Worm (Caenorhabditis elegans) whole organism, mixed stage, embryonic: ENCODE data around the gene clec-204.

Experiments used
- M03D4.4 ChIP-seq: sonication (generic microtip); optimal IDR thresholded peaks from 2 replicates; lab custom pipeline; 2017; ENCODE audit warnings: mild to moderate bottlenecking, missing genetic modification characterization, missing compliant biosample characterization
- bed-3 ChIP-seq: fragments of 200-800 bp; sonication (Bioruptor generic); optimal IDR thresholded peaks from 3 replicates; lab custom pipeline; 2018; ENCODE audit warnings: mild to moderate bottlenecking, missing genetic modification characterization, moderate library complexity, missing compliant biosample characterization
- ceh-39 ChIP-seq: fragments of 150-350 bp; optimal IDR thresholded peaks from 2 replicates; lab custom pipeline; 2014; ENCODE audit warnings: missing biosample characterization, missing genetic modification characterization
- ceh-43 ChIP-seq: fragments of 200-800 bp; sonication (Bioruptor generic); optimal IDR thresholded peaks from 2 replicates; lab custom pipeline; 2018; ENCODE audit warnings: mild to moderate bottlenecking, missing genetic modification characterization, moderate library complexity, missing compliant biosample characterization
- ceh-83 ChIP-seq: fragments of 200-800 bp; sonication (Bioruptor generic); optimal IDR thresholded peaks from 2 replicates; lab custom pipeline; 2018; ENCODE audit warnings: mild to moderate bottlenecking, missing genetic modification characterization, missing compliant biosample characterization
- ces-1 ChIP-seq: fragments of 150-350 bp; optimal IDR thresholded peaks from 2 replicates; lab custom pipeline; 2014; ENCODE audit warnings: missing biosample characterization, missing genetic modification reagents, missing genetic modification characterization
- cnd-1 ChIP-seq: fragments of 200-800 bp; sonication (Bioruptor generic); optimal IDR thresholded peaks from 2 replicates; lab custom pipeline; 2018; ENCODE audit warnings: mild to moderate bottlenecking, missing genetic modification characterization, missing compliant biosample characterization
- drap-1 ChIP-seq: fragments of 200-800 bp; sonication (Bioruptor generic); optimal IDR thresholded peaks from 3 replicates; lab custom pipeline; 2018; ENCODE audit warnings: mild to moderate bottlenecking, missing genetic modification characterization, missing compliant biosample characterization
- elt-1 ChIP-seq: sonication (generic microtip); optimal IDR thresholded peaks from 2 replicates; lab custom pipeline; 2017; ENCODE audit warnings: missing genetic modification characterization, mild to moderate bottlenecking, missing compliant biosample characterization, antibody characterized with exemption, moderate library complexity, borderline replicate concordance; ENCODE audit not compliant: insufficient read depth
- elt-3 ChIP-seq: fragments of 150-350 bp; optimal IDR thresholded peaks from 2 replicates; lab custom pipeline; 2014; ENCODE audit warnings: missing biosample characterization, missing genetic modification characterization
- flh-1 ChIP-seq: fragments of 200-800 bp; sonication (Bioruptor generic); optimal IDR thresholded peaks from 2 replicates; lab custom pipeline; 2018; ENCODE audit warnings: mild to moderate bottlenecking, missing genetic modification characterization, moderate library complexity, missing compliant biosample characterization
- ham-2 ChIP-seq: fragments of 200-800 bp; sonication (Bioruptor generic); optimal IDR thresholded peaks from 2 replicates; lab custom pipeline; 2018; ENCODE audit warnings: mild to moderate bottlenecking, missing genetic modification characterization, missing compliant biosample characterization
- hlh-1 ChIP-seq: fragments of 150-350 bp; optimal IDR thresholded peaks from 2 replicates; lab custom pipeline; 2014; ENCODE audit warnings: missing biosample characterization, missing genetic modification reagents, missing genetic modification characterization
- lin-13 ChIP-seq: fragments of 150-350 bp; optimal IDR thresholded peaks from 2 replicates; lab custom pipeline; 2014; ENCODE audit warnings: missing biosample characterization, missing genetic modification characterization
- lin-32 ChIP-seq: fragments of 200-800 bp; sonication (Bioruptor generic); optimal IDR thresholded peaks from 2 replicates; lab custom pipeline; 2018; ENCODE audit warnings: mild to moderate bottlenecking, missing genetic modification characterization, missing compliant biosample characterization
- lsy-2 ChIP-seq: fragments of 150-350 bp; optimal IDR thresholded peaks from 2 replicates; lab custom pipeline; 2014; ENCODE audit warnings: missing biosample characterization, missing genetic modification characterization
- mab-5 ChIP-seq: fragments of 150-350 bp; optimal IDR thresholded peaks from 2 replicates; lab custom pipeline; 2014; ENCODE audit warnings: missing biosample characterization, missing genetic modification characterization
- mep-1 ChIP-seq: fragments of 150-350 bp; optimal IDR thresholded peaks from 2 replicates; lab custom pipeline; 2017; ENCODE audit warnings: missing biosample characterization, missing genetic modification reagents, missing genetic modification characterization, inconsistent platforms
- mls-2 ChIP-seq: sonication (generic microtip); optimal IDR thresholded peaks from 2 replicates; lab custom pipeline; 2016; ENCODE audit warnings: mild to moderate bottlenecking, missing genetic modification characterization, moderate library complexity, missing compliant biosample characterization
- nhr-12 ChIP-seq: fragments of 150-350 bp; optimal IDR thresholded peaks from 2 replicates; lab custom pipeline; 2014; ENCODE audit warnings: missing biosample characterization, missing genetic modification characterization
- nhr-2 ChIP-seq: fragments of 150-350 bp; optimal IDR thresholded peaks from 2 replicates; lab custom pipeline; 2014; ENCODE audit warnings: missing biosample characterization, missing genetic modification characterization
- nhr-28 ChIP-seq: fragments of 150-350 bp; optimal IDR thresholded peaks from 2 replicates; lab custom pipeline; 2014; ENCODE audit warnings: missing biosample characterization, missing genetic modification characterization
- nhr-76 ChIP-seq: sonication (generic microtip); optimal IDR thresholded peaks from 2 replicates; lab custom pipeline; 2017; ENCODE audit warnings: missing biosample characterization, missing genetic modification characterization
- pha-4 ChIP-seq: fragments of 150-350 bp; optimal IDR thresholded peaks from 2 replicates; lab custom pipeline; 2018; ENCODE audit warnings: missing biosample characterization, missing genetic modification reagents, missing genetic modification characterization
- sem-2 ChIP-seq: fragments of 200-800 bp; sonication (Bioruptor generic); optimal IDR thresholded peaks from 2 replicates; lab custom pipeline; 2018; ENCODE audit warnings: mild to moderate bottlenecking, missing genetic modification characterization, missing compliant biosample characterization
- snpc-4 ChIP-seq: fragments of 150-350 bp; optimal IDR thresholded peaks from 2 replicates; lab custom pipeline; 2014; ENCODE audit warnings: missing biosample characterization, missing genetic modification characterization
- sptf-1 ChIP-seq: sonication (generic microtip); optimal IDR thresholded peaks from 2 replicates; lab custom pipeline; 2017; ENCODE audit warnings: mild to moderate bottlenecking, missing genetic modification characterization, moderate library complexity, missing compliant biosample characterization
- tbx-8 ChIP-seq: fragments of 200-800 bp; sonication (Bioruptor generic); optimal IDR thresholded peaks from 2 replicates; lab custom pipeline; 2018; ENCODE audit warnings: mild to moderate bottlenecking, missing genetic modification characterization, moderate library complexity, missing compliant biosample characterization
- unc-120 ChIP-seq: sonication (generic microtip); optimal IDR thresholded peaks from 2 replicates; lab custom pipeline; 2017; ENCODE audit warnings: missing genetic modification characterization, missing compliant biosample characterization; ENCODE audit not compliant: poor library complexity, severe bottlenecking
- unc-39 ChIP-seq: fragments of 150-350 bp; optimal IDR thresholded peaks from 2 replicates; lab custom pipeline; 2014; ENCODE audit warnings: missing biosample characterization, missing genetic modification characterization
- unc-62 ChIP-seq: fragments of 150-350 bp; optimal IDR thresholded peaks from 2 replicates; lab custom pipeline; 2014; ENCODE audit warnings: missing biosample characterization, missing genetic modification reagents, missing genetic modification characterization
- zip-8 ChIP-seq: fragments of 150-350 bp; optimal IDR thresholded peaks from 2 replicates; lab custom pipeline; 2014; ENCODE audit warnings: missing biosample characterization, missing genetic modification characterization
- ztf-11 ChIP-seq: fragments of 150-350 bp; optimal IDR thresholded peaks from 2 replicates; lab custom pipeline; 2014; ENCODE audit warnings: missing biosample characterization, missing genetic modification characterization

The clec-204 gene

DNA sequence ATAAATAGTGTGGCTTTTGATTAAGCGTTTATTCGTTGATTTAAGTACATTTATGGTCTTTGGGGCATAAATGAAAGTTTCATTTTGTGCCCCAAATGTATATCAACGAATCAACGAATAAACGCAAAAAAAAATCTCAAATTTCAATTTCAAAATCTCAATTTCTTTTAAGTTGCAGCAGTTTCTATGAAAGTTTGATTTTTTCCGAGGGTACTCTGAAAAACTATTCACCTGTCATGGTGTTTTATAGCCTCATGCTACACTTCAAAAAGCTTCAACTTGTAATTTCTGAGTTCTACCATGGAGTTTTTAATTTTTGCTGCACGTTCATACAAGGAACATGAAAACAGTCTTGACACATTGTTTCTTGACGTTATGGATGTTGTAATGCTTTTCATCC is 4.5 kb upstream of the clec-204 start, which contains the start of gene ZK697.1:
TSS of gene ZK697.1 (plus strand) at position 301 of the 400 bp plus-strand sequence.
- no peak for TF ChIP-seq lin-13 (tag; lab: Kevin White, UChicago)
- TF ChIP-seq sem-2 (GFP tag; lab: Kevin White, UChicago): no peak
- no peak for TF ChIP-seq nhr-28 (tag; lab: Kevin White, UChicago)
- no peak for TF ChIP-seq tbx-8
- no peak for TF ChIP-seq cnd-1 (tag; lab: Kevin White, UChicago)
- TF ChIP-seq elt-3 (tag; lab: Kevin White, UChicago): no peak
- no peak for TF ChIP-seq ceh-43 (GFP tag; lab: Kevin White, UChicago)
- no peak for TF ChIP-seq pha-4 (tag; lab: Kevin White, UChicago)
- TF ChIP-seq ztf-11 (tag; lab: Kevin White, UChicago): no peak
- no peak for TF ChIP-seq snpc-4 (tag; lab: Kevin White, UChicago)
- no peak for TF ChIP-seq mls-2 (tag; lab: Kevin White, UChicago)
- no peak for TF ChIP-seq mep-1 (tag; lab: Kevin White, UChicago)
- no peak for TF ChIP-seq elt-1 (tag; lab: Kevin White, UChicago)
- TF ChIP-seq nhr-12 (tag; lab: Kevin White, UChicago): no peak
- no peak for TF ChIP-seq ceh-39 (tag; lab: Kevin White, UChicago)
- no peak for TF ChIP-seq drap-1 (GFP tag; lab: Kevin White, UChicago)
- no peak for TF ChIP-seq flh-1 (GFP tag; lab: Kevin White, UChicago)
- TF ChIP-seq hlh-1 (tag; lab: Kevin White, UChicago): no peak
- TF ChIP-seq mab-5 (tag; lab: Kevin White, UChicago): no peak

DNA sequence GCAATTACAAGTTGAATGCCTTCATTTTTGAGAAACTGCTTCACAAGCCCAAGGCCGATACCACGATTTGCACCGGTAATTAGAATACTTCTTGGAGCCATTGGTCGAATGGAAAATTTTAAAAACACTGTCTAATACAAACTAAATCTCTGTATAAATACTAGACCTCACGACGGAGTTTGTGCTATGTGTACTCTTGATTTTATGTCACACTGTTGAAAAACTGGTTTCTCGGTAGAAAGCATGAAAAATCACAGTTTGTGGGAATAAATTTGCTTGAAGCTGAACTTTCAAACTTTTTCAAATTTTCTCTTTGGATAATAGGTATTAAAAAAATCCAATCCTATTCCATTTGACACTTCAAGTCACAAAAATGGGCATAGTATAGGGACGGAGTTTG is 1.4 kb upstream of the clec-204 start, which contains the start of gene ZK697.14:
TSS of gene ZK697.14 (minus strand) at position 101 of the 400 bp plus-strand sequence.
- TF ChIP-seq ces-1 (GFP tag; lab: Kevin White, UChicago) (no peak), bed-3 (GFP tag; lab: Kevin White, UChicago) (no peak), lin-13 (tag; lab: Kevin White, UChicago) (no peak), nhr-76 (tag; lab: Kevin White, UChicago) (no peak)

DNA sequence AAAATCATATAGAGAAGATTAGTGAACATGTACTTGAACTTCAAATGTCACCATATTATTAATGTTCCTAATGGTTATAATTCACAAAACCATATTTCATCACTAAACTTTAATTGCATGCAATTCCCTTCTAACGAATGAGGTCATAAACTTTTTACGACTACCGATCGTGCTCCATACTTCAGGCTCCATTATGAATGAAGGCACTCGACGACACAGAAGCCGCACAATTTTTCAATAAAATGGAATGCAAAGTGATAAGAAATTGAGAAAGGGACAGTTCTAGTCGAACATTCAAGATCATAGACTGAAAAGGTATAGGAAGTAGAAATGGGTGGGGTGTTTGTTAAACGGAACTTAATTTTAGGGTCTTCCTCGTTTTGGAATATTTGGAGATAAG is 857 bp upstream of the clec-204 start:
- TF ChIP-seq M03D4.4 (tag; lab: Kevin White, UChicago): no peak
- no peak for TF ChIP-seq unc-120 (tag; lab: Kevin White, UChicago)
- TF ChIP-seq ztf-11 (tag; lab: Kevin White, UChicago): no peak
- TF ChIP-seq nhr-76 (tag; lab: Kevin White, UChicago): no peak
- no peak for TF ChIP-seq lsy-2
- TF ChIP-seq cnd-1 (tag; lab: Kevin White, UChicago): no peak
- TF ChIP-seq snpc-4 (tag; lab: Kevin White, UChicago): no peak
- TF ChIP-seq flh-1 (GFP tag; lab: Kevin White, UChicago): no peak
- TF ChIP-seq nhr-12 (tag; lab: Kevin White, UChicago): no peak
- TF ChIP-seq unc-62: no peak
- TF ChIP-seq zip-8 (tag; lab: Kevin White, UChicago): no peak

DNA sequence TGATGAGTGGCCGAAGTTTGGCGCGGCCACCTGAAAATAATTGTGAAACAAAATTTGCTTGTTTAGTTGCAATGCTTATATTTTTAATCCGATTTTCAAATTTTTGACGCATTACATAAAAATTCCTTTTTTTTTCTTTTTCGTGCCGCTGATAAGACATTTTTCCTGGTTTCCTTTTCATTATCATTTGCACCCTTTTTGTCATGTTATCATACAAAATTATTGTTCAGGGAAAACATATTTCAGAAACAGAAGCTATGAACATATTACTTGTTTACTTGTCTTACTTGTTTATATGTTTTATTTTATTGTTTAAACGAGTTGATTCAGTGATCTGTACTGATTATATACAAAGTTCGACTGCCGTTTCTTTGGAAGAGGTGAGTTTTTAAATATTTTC is 3.7 kb downstream of the clec-204 start, which contains the start of gene clec-205:
TSS of gene clec-205 (plus strand) at position 212 of the 400 bp plus-strand sequence.
- TF ChIP-seq sem-2 (GFP tag; lab: Kevin White, UChicago) (no peak), tbx-8 (no peak), sptf-1 (no peak), nhr-28 (tag; lab: Kevin White, UChicago) (no peak), ham-2 (no peak), ztf-11 (tag; lab: Kevin White, UChicago) (no peak), zip-8 (tag; lab: Kevin White, UChicago) (no peak), nhr-2 (no peak), nhr-76 (tag; lab: Kevin White, UChicago) (no peak), lin-32 (GFP tag; lab: Kevin White, UChicago) (no peak), ceh-83 (GFP tag; lab: Kevin White, UChicago) (no peak), ces-1 (GFP tag; lab: Kevin White, UChicago) (no peak), elt-1 (tag; lab: Kevin White, UChicago) (no peak), hlh-1 (tag; lab: Kevin White, UChicago) (no peak), unc-39 (tag; lab: Kevin White, UChicago) (no peak), mab-5 (tag; lab: Kevin White, UChicago) (no peak), mep-1 (tag; lab: Kevin White, UChicago) (no peak), lin-13 (tag; lab: Kevin White, UChicago) (no peak)
